Worm (Caenorhabditis elegans) whole organism, L1 larva: ENCODE measurements around the gene enu-3.2.

Experiments
- F16B12.6 ChIP-seq: fragments of 150-350 bp; optimal IDR thresholded peaks from 2 replicates; lab custom pipeline; 2014; ENCODE audit warnings: missing biosample characterization, missing genetic modification characterization
- aha-1 ChIP-seq: fragments of 150-350 bp; optimal IDR thresholded peaks from 2 replicates; lab custom pipeline; 2014; ENCODE audit warnings: missing biosample characterization, missing genetic modification characterization
- alr-1 ChIP-seq: fragments of 200-800 bp; sonication (Bioruptor generic); optimal IDR thresholded peaks from 2 replicates; lab custom pipeline; 2018; ENCODE audit warnings: borderline replicate concordance, mild to moderate bottlenecking, missing genetic modification characterization, missing compliant biosample characterization
- blmp-1 ChIP-seq: fragments of 150-350 bp; optimal IDR thresholded peaks from 2 replicates; lab custom pipeline; 2014; ENCODE audit warnings: missing biosample characterization, missing genetic modification characterization
- ceh-82 ChIP-seq, 3 experiments: fragments of 150-350 bp in 1 of 3; sonication (generic microtip) in 2 of 3; optimal IDR thresholded peaks; 2 replicates each; lab custom pipeline; 2014 to 2017; ENCODE audit warnings: missing biosample characterization in 3 of 3, missing genetic modification characterization in 3 of 3
- ceh-90 ChIP-seq: sonication (generic microtip); optimal IDR thresholded peaks from 2 replicates; lab custom pipeline; 2016; ENCODE audit warnings: missing genetic modification characterization, missing compliant biosample characterization
- efl-1 ChIP-seq, 4 experiments: fragments of 150-350 bp; optimal IDR thresholded peaks in 3 of 4; peaks in 1 of 4; 1 replicate in 1 of 4; 2 replicates in 3 of 4; lab custom pipeline; 2014; ENCODE audit warnings: missing biosample characterization in 2 of 4, missing genetic modification characterization in 2 of 4, missing genetic modification reagents in 2 of 4
- efl-3 ChIP-seq: fragments of 200-800 bp; sonication (Bioruptor generic); optimal IDR thresholded peaks from 2 replicates; lab custom pipeline; 2018; ENCODE audit warnings: mild to moderate bottlenecking, missing genetic modification characterization, missing compliant biosample characterization
- egl-13 ChIP-seq: sonication (generic microtip); optimal IDR thresholded peaks from 2 replicates; lab custom pipeline; 2016; ENCODE audit warnings: missing genotype, missing genetic modification reagents, missing genetic modification characterization, missing compliant biosample characterization
- hlh-17 ChIP-seq: fragments of 200-800 bp; sonication (Bioruptor generic); optimal IDR thresholded peaks from 2 replicates; lab custom pipeline; 2018; ENCODE audit warnings: missing genetic modification characterization, mild to moderate bottlenecking, missing compliant biosample characterization, moderate library complexity, borderline replicate concordance
- hlh-4 ChIP-seq: sonication (generic microtip); optimal IDR thresholded peaks from 2 replicates; lab custom pipeline; 2016; ENCODE audit warnings: mild to moderate bottlenecking, missing genetic modification characterization, missing compliant biosample characterization
- irx-1 ChIP-seq: sonication (generic microtip); optimal IDR thresholded peaks from 2 replicates; lab custom pipeline; 2016; ENCODE audit warnings: missing genetic modification characterization, missing compliant biosample characterization
- lin-13 ChIP-seq: fragments of 150-350 bp; optimal IDR thresholded peaks from 2 replicates; lab custom pipeline; 2014; ENCODE audit warnings: missing biosample characterization, missing genetic modification reagents, missing genetic modification characterization
- lin-14 ChIP-seq: fragments of 200-800 bp; sonication (Bioruptor generic); optimal IDR thresholded peaks from 2 replicates; lab custom pipeline; 2018; ENCODE audit warnings: mild to moderate bottlenecking, missing genetic modification characterization, moderate library complexity, missing compliant biosample characterization
- lin-15B ChIP-seq: fragments of 150-350 bp; sonication (generic microtip); optimal IDR thresholded peaks from 3 replicates; lab custom pipeline; 2014; ENCODE audit warnings: missing biosample characterization, missing genetic modification characterization
- lin-39 ChIP-seq: fragments of 150-350 bp; optimal IDR thresholded peaks from 2 replicates; lab custom pipeline; 2014; ENCODE audit warnings: missing biosample characterization, missing genetic modification reagents, missing genetic modification characterization
- mab-9 ChIP-seq: fragments of 200-800 bp; sonication (Bioruptor generic); IDR thresholded peaks from 2 replicates; pipeline ENCODE4 v1.3.6; 2022; ENCODE audit warnings: missing genetic modification reagents, missing genetic modification characterization, missing compliant biosample characterization
- mef-2 ChIP-seq: fragments of 150-350 bp; optimal IDR thresholded peaks from 2 replicates; lab custom pipeline; 2014; ENCODE audit warnings: missing biosample characterization, missing genetic modification characterization
- mep-1 ChIP-seq: fragments of 150-350 bp; optimal IDR thresholded peaks from 2 replicates; lab custom pipeline; 2014; ENCODE audit warnings: missing biosample characterization, missing genetic modification characterization
- nhr-12 ChIP-seq: sonication (generic microtip); optimal IDR thresholded peaks from 2 replicates; lab custom pipeline; 2017; ENCODE audit warnings: missing biosample characterization, missing genetic modification characterization
- nhr-19 ChIP-seq: fragments of 200-800 bp; sonication (Bioruptor generic); conservative IDR thresholded peaks from 2 replicates; pipeline ENCODE4 v1.3.6; 2022; ENCODE audit warnings: missing genetic modification characterization, missing compliant biosample characterization
- nhr-28 ChIP-seq: fragments of 150-350 bp; optimal IDR thresholded peaks from 2 replicates; lab custom pipeline; 2014; ENCODE audit warnings: missing biosample characterization, missing genetic modification characterization
- nhr-71 ChIP-seq: sonication (generic microtip); optimal IDR thresholded peaks from 2 replicates; lab custom pipeline; 2016; ENCODE audit warnings: mild to moderate bottlenecking, missing genetic modification characterization, moderate library complexity, missing compliant biosample characterization
- nhr-77 ChIP-seq: fragments of 150-350 bp; optimal IDR thresholded peaks from 2 replicates; lab custom pipeline; 2014; ENCODE audit warnings: missing biosample characterization, missing genetic modification characterization
- nhr-84 ChIP-seq: sonication (generic microtip); optimal IDR thresholded peaks from 2 replicates; lab custom pipeline; 2017; ENCODE audit warnings: missing biosample characterization, missing genetic modification characterization
- nhr-90 ChIP-seq: sonication (generic microtip); optimal IDR thresholded peaks from 2 replicates; lab custom pipeline; 2016; ENCODE audit warnings: mild to moderate bottlenecking, missing genetic modification characterization, missing compliant biosample characterization; ENCODE audit not compliant: poor library complexity
- pag-3 ChIP-seq: sonication (generic microtip); optimal IDR thresholded peaks from 2 replicates; lab custom pipeline; 2017; ENCODE audit warnings: missing genetic modification characterization, mild to moderate bottlenecking, missing compliant biosample characterization, antibody characterized with exemption, borderline replicate concordance; ENCODE audit not compliant: insufficient read depth
- snpc-4 ChIP-seq: fragments of 150-350 bp; optimal IDR thresholded peaks from 2 replicates; lab custom pipeline; 2014; ENCODE audit warnings: missing biosample characterization, missing genetic modification characterization
- sup-37 ChIP-seq: fragments of 200-800 bp; sonication (Bioruptor generic); optimal IDR thresholded peaks from 2 replicates; lab custom pipeline; 2018; ENCODE audit warnings: mild to moderate bottlenecking, missing genetic modification characterization, missing compliant biosample characterization
- tbx-2 ChIP-seq: sonication (generic microtip); optimal IDR thresholded peaks from 2 replicates; lab custom pipeline; 2016; ENCODE audit warnings: missing genetic modification characterization, missing compliant biosample characterization
- tlp-1 ChIP-seq: fragments of 150-350 bp; optimal IDR thresholded peaks from 2 replicates; lab custom pipeline; 2014; ENCODE audit warnings: missing biosample characterization, missing genetic modification characterization
- unc-30 ChIP-seq: sonication (generic microtip); optimal IDR thresholded peaks from 2 replicates; lab custom pipeline; 2017; ENCODE audit warnings: missing biosample characterization, missing genetic modification characterization
- unc-62 ChIP-seq: fragments of 150-350 bp; optimal IDR thresholded peaks from 2 replicates; lab custom pipeline; 2014; ENCODE audit warnings: missing biosample characterization, missing genetic modification reagents, missing genetic modification characterization
- unc-98 ChIP-seq: fragments of 200-800 bp; sonication (Bioruptor generic); IDR thresholded peaks from 2 replicates; pipeline ENCODE4 v1.3.6; 2022; ENCODE audit warnings: missing genetic modification characterization, missing compliant biosample characterization
- vab-15 ChIP-seq: sonication (generic microtip); optimal IDR thresholded peaks from 2 replicates; lab custom pipeline; 2017; ENCODE audit warnings: missing genotype, mild to moderate bottlenecking, missing genetic modification characterization, missing compliant biosample characterization
- ztf-4 ChIP-seq: fragments of 150-350 bp; optimal IDR thresholded peaks from 2 replicates; lab custom pipeline; 2014; ENCODE audit warnings: missing biosample characterization, missing genetic modification characterization

The enu-3.2 gene

ce11 chrIII:4822140-4822539 lies 37.1 kb upstream of the enu-3.2 start, which contains the start of gene F26A1.8:
F26A1.8 (minus strand) TSS chrIII:4822240.
- TF ChIP-seq hlh-17 (GFP tag; lab: Kevin White, UChicago), result no peak

ce11 chrIII:4819843-4820242 lies 34.8 kb upstream of the enu-3.2 start, which contains the start of gene F26A1.7:
F26A1.7 (minus strand) TSS chrIII:4819943.
- TF ChIP-seq blmp-1 (tag; lab: Kevin White, UChicago), result no peak
- TF ChIP-seq tlp-1 (tag; lab: Kevin White, UChicago), result no peak
- no peak for TF ChIP-seq egl-13 (tag; lab: Kevin White, UChicago)
- no peak for TF ChIP-seq vab-15 (tag; lab: Kevin White, UChicago)
- no peak for TF ChIP-seq aha-1 (tag; lab: Kevin White, UChicago)
- no peak for TF ChIP-seq lin-14 (GFP tag; lab: Kevin White, UChicago)
- TF ChIP-seq unc-30 (tag; lab: Kevin White, UChicago), result no peak

- TF ChIP-seq unc-62 (GFP tag; lab: Kevin White, UChicago), result no peak
- TF ChIP-seq ceh-90 (tag; lab: Kevin White, UChicago), result no peak
- TF ChIP-seq nhr-19 (GFP tag; lab: Robert Waterston, UW), result no peak
- TF ChIP-seq lin-14 (GFP tag; lab: Kevin White, UChicago), result no peak
- TF ChIP-seq snpc-4, result no peak
- TF ChIP-seq nhr-77 (tag; lab: Kevin White, UChicago), result no peak
- no peak for TF ChIP-seq nhr-12 (tag; lab: Kevin White, UChicago)
- TF ChIP-seq hlh-4 (tag; lab: Kevin White, UChicago), result no peak
- no peak for TF ChIP-seq lin-13 (GFP tag; lab: Kevin White, UChicago)
- TF ChIP-seq ztf-4 (tag; lab: Kevin White, UChicago), result no peak
- no peak for TF ChIP-seq unc-30 (tag; lab: Kevin White, UChicago)
- no peak for TF ChIP-seq efl-3 (GFP tag; lab: Kevin White, UChicago)
- TF ChIP-seq efl-1 (optimal IDR thresholded peaks at IDR 0.05; lab: Kevin White, UChicago), result no peak
- TF ChIP-seq efl-1 (GFP tag; optimal IDR thresholded peaks at IDR 0.05 in 1 of 2; lab: Kevin White, UChicago), result no peak
- no peak for TF ChIP-seq sup-37 (GFP tag; lab: Kevin White, UChicago)
- TF ChIP-seq mab-9 (GFP tag; lab: Robert Waterston, UW), result no peak
- no peak for TF ChIP-seq irx-1 (tag; lab: Kevin White, UChicago)
- TF ChIP-seq ceh-82 (tag; optimal IDR thresholded peaks at IDR 0.05; lab: Kevin White, UChicago), result no peak
- no peak for TF ChIP-seq mef-2
- no peak for TF ChIP-seq nhr-90 (tag; lab: Kevin White, UChicago)
Observed at ce11 chrIII:4817240-4817639, 32.2 kb upstream of the enu-3.2 start, which contains the start of gene F26A1.4. F26A1.4 (plus strand) TSS chrIII:4817540.

ce11 chrIII:4814730-4815129 lies 29.7 kb upstream of the enu-3.2 start, which contains the start of gene arl-6:
arl-6 (minus strand) TSS chrIII:4814830.
- no peak for TF ChIP-seq nhr-28
- no peak for TF ChIP-seq lin-39 (tag; lab: Kevin White, UChicago)
- TF ChIP-seq efl-1 (optimal IDR thresholded peaks at IDR 0.05; lab: Kevin White, UChicago), result no peak
- peak in 1 of 2 experiments; percentile 49 for TF ChIP-seq efl-1 (GFP tag; optimal IDR thresholded peaks at IDR 0.05 in 1 of 2; lab: Kevin White, UChicago)

- no peak for TF ChIP-seq pag-3 (tag; lab: Kevin White, UChicago)
- TF ChIP-seq alr-1 (tag; lab: Kevin White, UChicago), result no peak
- TF ChIP-seq snpc-4, result no peak
- TF ChIP-seq egl-13 (tag; lab: Kevin White, UChicago), result no peak
- no peak for TF ChIP-seq aha-1 (tag; lab: Kevin White, UChicago)
- no peak for TF ChIP-seq nhr-84 (tag; lab: Kevin White, UChicago)
- TF ChIP-seq mep-1 (tag; lab: Kevin White, UChicago), result no peak
- TF ChIP-seq lin-15B, result no peak
- TF ChIP-seq unc-98 (GFP tag; lab: Robert Waterston, UW), result no peak
- no peak for TF ChIP-seq tbx-2 (tag; lab: Kevin White, UChicago)
- TF ChIP-seq nhr-71, result no peak
- no peak for TF ChIP-seq ztf-4 (tag; lab: Kevin White, UChicago)
- TF ChIP-seq mab-9 (GFP tag; lab: Robert Waterston, UW), result no peak
- TF ChIP-seq hlh-4 (tag; lab: Kevin White, UChicago), result no peak
- TF ChIP-seq lin-39 (tag; lab: Kevin White, UChicago), result no peak
- no peak for TF ChIP-seq F16B12.6 (tag; lab: Kevin White, UChicago)
Observed at ce11 chrIII:4811195-4811594, 26.2 kb upstream of the enu-3.2 start, which contains the start of gene C38D4.7. C38D4.7 (minus strand) TSS chrIII:4811295.
